Worm (Caenorhabditis elegans): ENCODE results near the gene Y37E11AL.2.

Y37E11AL.2 gene

DNA sequence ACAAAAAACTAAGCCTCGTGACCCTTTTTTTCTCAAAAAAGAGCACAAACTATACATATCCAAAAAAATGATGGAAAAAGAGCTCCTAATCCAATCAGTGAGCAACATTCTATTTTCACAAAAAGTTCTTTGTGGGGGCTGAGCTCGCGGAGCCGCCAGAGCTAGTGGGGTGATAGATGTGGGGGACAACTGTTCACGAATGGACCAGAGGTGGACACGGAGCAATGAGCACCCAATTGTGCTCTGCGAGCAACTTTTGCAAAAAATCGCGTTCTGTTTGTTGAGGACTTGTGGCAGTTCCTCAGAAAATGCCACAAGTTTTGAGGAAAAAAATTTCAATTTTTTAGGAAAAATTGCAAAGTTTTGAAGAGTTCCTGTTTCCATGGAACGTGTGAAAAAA is 43.5 kb upstream of the Y37E11AL.2 start:
- TF ChIP-seq F13H6.1 (tag; optimal IDR thresholded peaks at IDR 0.05) = peak; percentile 46
- TF ChIP-seq ceh-82 (tag; optimal IDR thresholded peaks at IDR 0.05) = no peak
- no peak for TF ChIP-seq nhr-129 (tag; optimal IDR thresholded peaks at IDR 0.05)

- TF ChIP-seq nhr-129 (tag; optimal IDR thresholded peaks at IDR 0.05) = peak; percentile 19
- peak in 1 of 2 experiments; percentile 40 for TF ChIP-seq lsy-2 (tag; optimal IDR thresholded peaks at IDR 0.05)
- TF ChIP-seq ceh-82 (tag; optimal IDR thresholded peaks at IDR 0.05) = no peak
- TF ChIP-seq F13H6.1 (tag; optimal IDR thresholded peaks at IDR 0.05) = peak; percentile 47
- no peak for TF ChIP-seq skn-1 (tag; optimal IDR thresholded peaks at IDR 0.05)
- TF ChIP-seq aly-2 (tag; optimal IDR thresholded peaks at IDR 0.05) = no peak
These were observed 42.4 kb upstream of the Y37E11AL.2 start for ce11 chrIV:3655896-3656295.

ce11 chrIV:3659951-3660350 is 38.4 kb upstream of the Y37E11AL.2 start:
- TF ChIP-seq nhr-21 (tag; optimal IDR thresholded peaks at IDR 0.05) = no peak
- TF ChIP-seq skn-1 (tag; optimal IDR thresholded peaks at IDR 0.05) = no peak
- TF ChIP-seq sma-9 (GFP tag; optimal IDR thresholded peaks at IDR 0.05) = no peak
- TF ChIP-seq sma-9 (tag; optimal IDR thresholded peaks at IDR 0.05) = no peak
- no peak for TF ChIP-seq elt-3 (tag; optimal IDR thresholded peaks at IDR 0.05)
- TF ChIP-seq C34F6.9 (tag; optimal IDR thresholded peaks at IDR 0.05) = no peak
- no peak for TF ChIP-seq unc-55 (GFP tag; optimal IDR thresholded peaks at IDR 0.05)
- no peak for TF ChIP-seq ZK546.5 (tag; optimal IDR thresholded peaks at IDR 0.05)
- no peak for TF ChIP-seq nhr-11 (tag; optimal IDR thresholded peaks at IDR 0.05)
- no peak for TF ChIP-seq aly-2 (tag; optimal IDR thresholded peaks at IDR 0.05)
- TF ChIP-seq crh-2 (tag; optimal IDR thresholded peaks at IDR 0.05) = no peak

ce11 chrIV:3661117-3661634 is 37.1 kb upstream of the Y37E11AL.2 start:
- TF ChIP-seq ztf-11 (tag; optimal IDR thresholded peaks at IDR 0.05) (no peak), mab-5 (tag; optimal IDR thresholded peaks at IDR 0.05) (no peak), fos-1 (tag; optimal IDR thresholded peaks at IDR 0.05) (no peak), lin-13 (GFP tag; optimal IDR thresholded peaks at IDR 0.05) (no peak), unc-39 (tag; optimal IDR thresholded peaks at IDR 0.05) (no peak), aly-2 (tag; optimal IDR thresholded peaks at IDR 0.05) (no peak), ceh-82 (tag; optimal IDR thresholded peaks at IDR 0.05) (no peak), peb-1 (tag; optimal IDR thresholded peaks at IDR 0.05) (no peak), nhr-12 (tag; optimal IDR thresholded peaks at IDR 0.05) (no peak), dmd-4 (tag; optimal IDR thresholded peaks at IDR 0.05) (no peak), nhr-21 (tag; optimal IDR thresholded peaks at IDR 0.05) (no peak), ceh-16 (tag; optimal IDR thresholded peaks at IDR 0.05) (no peak), mdl-1 (tag; optimal IDR thresholded peaks at IDR 0.05) (no peak), crh-2 (tag; optimal IDR thresholded peaks at IDR 0.05) (no peak), Y55F3AM.14 (GFP tag; optimal IDR thresholded peaks at IDR 0.05) (no peak), lin-11 (tag; optimal IDR thresholded peaks at IDR 0.05) (no peak), ztf-4 (tag; optimal IDR thresholded peaks at IDR 0.05) (no peak), nhr-6 (tag; optimal IDR thresholded peaks at IDR 0.05) (no peak), R02D3.7 (tag; optimal IDR thresholded peaks at IDR 0.05) (no peak), sma-9 (GFP tag; optimal IDR thresholded peaks at IDR 0.05) (no peak), sma-9 (tag; optimal IDR thresholded peaks at IDR 0.05) (no peak)

DNA sequence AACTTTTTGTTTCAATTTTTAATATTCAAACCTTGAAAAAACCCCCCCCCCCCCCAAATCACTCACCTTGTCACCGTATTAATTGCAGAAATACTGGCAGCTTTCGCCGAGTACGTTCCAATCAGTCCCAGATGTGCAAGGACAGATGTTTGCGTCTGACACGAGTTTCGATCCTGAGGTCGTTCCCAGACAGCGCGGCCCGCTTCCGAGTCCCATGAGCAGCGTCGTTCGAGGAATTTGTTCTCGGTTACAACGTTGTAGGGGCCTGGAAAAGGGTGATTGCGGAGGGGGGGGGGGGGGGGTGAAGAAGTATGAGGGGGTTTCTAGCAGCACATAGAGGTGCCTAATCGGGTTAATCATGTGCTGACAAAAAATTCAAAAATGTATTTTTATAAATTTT is 35.4 kb upstream of the Y37E11AL.2 start:
- no peak for TF ChIP-seq nhr-25 (tag; optimal IDR thresholded peaks at IDR 0.05)
- no peak for TF ChIP-seq nhr-129 (tag; optimal IDR thresholded peaks at IDR 0.05)
- no peak for TF ChIP-seq lin-11 (tag; optimal IDR thresholded peaks at IDR 0.05)
- TF ChIP-seq ztf-11 (tag; optimal IDR thresholded peaks at IDR 0.05) = no peak
- no peak for TF ChIP-seq zag-1 (tag; optimal IDR thresholded peaks at IDR 0.05)
- TF ChIP-seq sma-3 (GFP tag; optimal IDR thresholded peaks at IDR 0.05) = no peak

DNA sequence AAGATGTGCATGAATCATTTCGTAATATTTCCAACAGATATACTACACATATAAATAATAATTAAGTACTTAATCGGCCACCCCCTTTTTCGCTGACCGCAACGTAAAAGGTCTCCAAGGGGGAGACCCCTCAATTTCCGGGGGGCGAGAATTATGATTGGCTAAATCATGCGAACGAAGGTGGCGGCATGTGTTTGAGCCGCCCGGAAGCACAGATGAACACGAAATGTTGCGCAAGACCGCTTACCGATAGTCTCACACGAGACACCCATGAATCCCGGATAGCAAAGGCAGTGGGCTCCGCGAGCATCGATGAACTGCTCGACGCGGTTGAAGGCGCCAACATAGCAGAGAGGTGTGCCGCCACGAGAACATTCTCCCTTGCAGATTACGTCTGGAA is 33.2 kb upstream of the Y37E11AL.2 start:
- TF ChIP-seq nhr-237 (tag; optimal IDR thresholded peaks at IDR 0.05) = no peak
- TF ChIP-seq crh-2 (tag; optimal IDR thresholded peaks at IDR 0.05) = no peak
- no peak for TF ChIP-seq nhr-129 (tag; optimal IDR thresholded peaks at IDR 0.05)
- TF ChIP-seq elt-3 (tag; optimal IDR thresholded peaks at IDR 0.05) = no peak
- TF ChIP-seq gmeb-1 (tag; optimal IDR thresholded peaks at IDR 0.05) = no peak
- no peak for TF ChIP-seq Y55F3AM.14 (GFP tag; optimal IDR thresholded peaks at IDR 0.05)
- no peak for TF ChIP-seq mab-5 (tag; optimal IDR thresholded peaks at IDR 0.05)
- TF ChIP-seq sem-4 (tag; optimal IDR thresholded peaks at IDR 0.05) = no peak
- no peak for TF ChIP-seq dmd-4 (tag; optimal IDR thresholded peaks at IDR 0.05)
- TF ChIP-seq nhr-21 (tag; optimal IDR thresholded peaks at IDR 0.05) = no peak
- no peak for TF ChIP-seq unc-62 (GFP tag; optimal IDR thresholded peaks at IDR 0.05)
- no peak for TF ChIP-seq ama-1 (optimal IDR thresholded peaks at IDR 0.05)
- no peak for TF ChIP-seq alr-1 (tag; optimal IDR thresholded peaks at IDR 0.05)
- TF ChIP-seq unc-39 (tag; optimal IDR thresholded peaks at IDR 0.05) = no peak
- TF ChIP-seq nhr-23 (tag; optimal IDR thresholded peaks at IDR 0.05) = no peak
- TF ChIP-seq zag-1 (tag; optimal IDR thresholded peaks at IDR 0.05) = no peak
- no peak for TF ChIP-seq elt-1 (tag; optimal IDR thresholded peaks at IDR 0.05)
- no peak for TF ChIP-seq skn-1 (tag; optimal IDR thresholded peaks at IDR 0.05)
- TF ChIP-seq ceh-82 (tag; optimal IDR thresholded peaks at IDR 0.05) = no peak
- no peak for TF ChIP-seq nhr-25 (tag; optimal IDR thresholded peaks at IDR 0.05)
